Worm (Caenorhabditis elegans) whole organism, L1 larva: ENCODE results near the gene eat-3.

Experiments used
- alr-1 ChIP-seq: fragments of 200-800 bp; sonication (Bioruptor generic); optimal IDR thresholded peaks from 2 replicates; lab custom pipeline; 2018; ENCODE audit warnings: borderline replicate concordance, mild to moderate bottlenecking, missing genetic modification characterization, missing compliant biosample characterization
- ama-1 ChIP-seq: fragments of 150-350 bp; optimal IDR thresholded peaks from 2 replicates; lab custom pipeline; 2014
- lin-13 ChIP-seq: fragments of 150-350 bp; optimal IDR thresholded peaks from 2 replicates; lab custom pipeline; 2014; ENCODE audit warnings: missing biosample characterization, missing genetic modification reagents, missing genetic modification characterization
- lin-35 ChIP-seq, 2 experiments: fragments of 150-350 bp; optimal IDR thresholded peaks; 2 replicates each; lab custom pipeline; 2014; ENCODE audit warnings: missing biosample characterization in 2 of 2, missing genetic modification characterization in 2 of 2, missing genetic modification reagents in 2 of 2
- nhr-85 ChIP-seq: sonication (generic microtip); peaks from one replicate; lab custom pipeline; 2016; ENCODE audit warnings: missing genetic modification characterization, inconsistent platforms, missing compliant biosample characterization
- rnt-1 ChIP-seq: sonication (generic microtip); optimal IDR thresholded peaks from 2 replicates; lab custom pipeline; 2016; ENCODE audit warnings: mild to moderate bottlenecking, missing genetic modification characterization, moderate library complexity, missing compliant biosample characterization
- zag-1 ChIP-seq: fragments of 150-350 bp; optimal IDR thresholded peaks from 2 replicates; lab custom pipeline; 2014; ENCODE audit warnings: missing biosample characterization, missing genetic modification characterization

DNA sequence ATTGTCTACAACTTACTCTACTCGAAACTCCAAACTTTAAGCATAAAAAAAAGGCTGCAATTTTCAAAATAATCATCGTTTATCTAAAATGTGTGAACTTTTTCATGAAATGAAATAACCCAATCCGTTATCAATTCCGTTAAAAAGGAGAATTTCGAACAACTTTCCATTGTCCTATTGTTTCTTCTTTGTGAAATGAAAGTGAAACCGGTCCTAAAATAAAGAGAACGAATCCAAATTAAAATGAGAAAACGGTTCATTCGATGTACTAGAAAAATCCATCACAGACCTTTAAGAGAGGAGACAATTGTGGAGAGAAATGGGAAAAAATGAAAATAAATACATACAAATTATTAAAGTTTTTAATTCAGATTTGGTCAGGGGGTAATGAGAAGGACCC, 29.0 kb upstream of the eat-3 start, which contains the start of gene C01G6.9:
- TF ChIP-seq rnt-1 (tag; lab: Kevin White, UChicago) (no peak), lin-35 (GFP tag; optimal IDR thresholded peaks at IDR 0.05; lab: Kevin White, UChicago) (no peak), zag-1 (no peak), ama-1 (lab: Kevin White, UChicago) (no peak), lin-13 (no peak), nhr-85 (tag; lab: Kevin White, UChicago) (no peak), alr-1 (tag; lab: Kevin White, UChicago) (no peak)
